Fruit fly (Drosophila melanogaster) ovary, adult (tissue): Measurements from ENCODE around the gene Bhmt.

ENCODE experiments used
- CG17801 ChIP-seq: fragments of 200-800 bp; optimal IDR thresholded peaks from 2 replicates; lab custom pipeline; 2019; ENCODE audit warnings: missing biosample characterization, mild to moderate bottlenecking, missing genetic modification characterization, moderate library complexity; ENCODE audit not compliant: partially characterized antibody

Bhmt gene

dm6 chr2L:18957142-18957674, at the start of gene Bhmt:
Gene Bhmt, minus strand, starts transcription at chr2L:18957311.
- TF ChIP-seq CG17801 (GFP tag; lab: Kevin White, UChicago) = peak; percentile 93

- TF ChIP-seq CG17801 (GFP tag; lab: Kevin White, UChicago) = peak; percentile 73
Observed at dm6 chr2L:19002959-19003371, 45.9 kb upstream of the Bhmt start, which contains the start of gene CG31793. Gene CG31793, plus strand, starts transcription at chr2L:19003367.

- TF ChIP-seq CG17801 (GFP tag; lab: Kevin White, UChicago) = no peak
Observed at dm6 chr2L:19002468-19002867, 45.4 kb upstream of the Bhmt start.

- TF ChIP-seq CG17801 (GFP tag; lab: Kevin White, UChicago) = no peak
Observed at dm6 chr2L:18997148-18997547, 40.0 kb upstream of the Bhmt start, which contains the start of gene CG31792. Gene CG31792, plus strand, starts transcription at chr2L:18997448.

- no peak for TF ChIP-seq CG17801 (GFP tag; lab: Kevin White, UChicago)
Observed at dm6 chr2L:18995660-18996417, 38.7 kb upstream of the Bhmt start, which contains the start of gene CG10650. Gene CG10650, minus strand, starts transcription at chr2L:18995934.

dm6 chr2L:18992196-18992595, 35.1 kb upstream of the Bhmt start, which contains the start of gene CG46465:
Gene CG46465, plus strand, starts transcription at chr2L:18992496.
- no peak for TF ChIP-seq CG17801 (GFP tag; lab: Kevin White, UChicago)

- no peak for TF ChIP-seq CG17801 (GFP tag; lab: Kevin White, UChicago)
Observed at dm6 chr2L:18990720-18991119, 33.6 kb upstream of the Bhmt start, which contains the start of gene CG15169. Gene CG15169, plus strand, starts transcription at chr2L:18991020.

dm6 chr2L:18990133-18990532, 33.0 kb upstream of the Bhmt start, which contains the start of gene CG15170:
Gene CG15170, minus strand, starts transcription at chr2L:18990233.
- TF ChIP-seq CG17801 (GFP tag; lab: Kevin White, UChicago) = no peak

dm6 chr2L:18987078-18987895, 30.2 kb upstream of the Bhmt start, which contains the start of the genes Swip-1 and EMC5:
Gene Swip-1, minus strand, starts transcription at chr2L:18987280.
Gene EMC5, plus strand, starts transcription at chr2L:18987707.
- peak; percentile 43 for TF ChIP-seq CG17801 (GFP tag; lab: Kevin White, UChicago)

dm6 chr2L:18986125-18986498, 29.0 kb upstream of the Bhmt start:
- TF ChIP-seq CG17801 (GFP tag; lab: Kevin White, UChicago) = no peak

dm6 chr2L:18985201-18986124, 28.4 kb upstream of the Bhmt start:
- no peak for TF ChIP-seq CG17801 (GFP tag; lab: Kevin White, UChicago)

dm6 chr2L:18984158-18984557, 27.0 kb upstream of the Bhmt start:
- no peak for TF ChIP-seq CG17801 (GFP tag; lab: Kevin White, UChicago)

dm6 chr2L:18982826-18983758, 26.0 kb upstream of the Bhmt start:
- TF ChIP-seq CG17801 (GFP tag; lab: Kevin White, UChicago) = no peak
